Fruit fly (Drosophila melanogaster): Measurements from ENCODE around the gene CG1737.
A peak's percentile ranks its signal among the peaks of the same experiment; 100 is the strongest.

The CG1737 gene

dm6 chrX:11338047-11338747 is 12.2 kb upstream of the CG1737 start (continued):
- TF ChIP-seq CG6654 (GFP tag; optimal IDR thresholded peaks at IDR 0.05): peak; percentile 48
- peak; percentile 29 for TF ChIP-seq CG6765 (GFP tag; optimal IDR thresholded peaks at IDR 0.05)
- no peak; the same call in none of the 3 replicates for TF ChIP-seq CG17361 (GFP tag; IDR thresholded peaks at IDR 0.05)
- peak; percentile 29 for TF ChIP-seq Atf-2 (GFP tag; optimal IDR thresholded peaks at IDR 0.05)
- TF ChIP-seq CG11093 (GFP tag; IDR thresholded peaks at IDR 0.05): peak; percentile 12; the same call in 1 of the 3 replicates
- no peak for TF ChIP-seq Doc2 (GFP tag; IDR thresholded peaks at IDR 0.05)
- no peak for TF ChIP-seq ash1 (GFP tag; optimal IDR thresholded peaks at IDR 0.05)
- TF ChIP-seq CG17568 (GFP tag; optimal IDR thresholded peaks at IDR 0.05): no peak
- TF ChIP-seq Xbp1 (GFP tag; optimal IDR thresholded peaks at IDR 0.05): peak; percentile 73
- peak; percentile 18 for TF ChIP-seq trem (tag; optimal IDR thresholded peaks at IDR 0.05)
- no peak for TF ChIP-seq jigr1 (GFP tag; IDR thresholded peaks at IDR 0.05)
- no peak for TF ChIP-seq gcm (GFP tag; optimal IDR thresholded peaks at IDR 0.05)
- no peak for TF ChIP-seq CG16813 (GFP tag; IDR thresholded peaks at IDR 0.05; ENCODE audit: partially characterized antibody)
- TF ChIP-seq Max (GFP tag; optimal IDR thresholded peaks at IDR 0.05): peak; percentile 66
- peak; percentile 34; the same call in 1 of the 2 replicates for TF ChIP-seq danr (GFP tag; IDR thresholded peaks at IDR 0.05)
- TF ChIP-seq CG7745 (tag; optimal IDR thresholded peaks at IDR 0.05): no peak
- TF ChIP-seq Dp (GFP tag; optimal IDR thresholded peaks at IDR 0.05): no peak
- TF ChIP-seq fd96Cb (tag; optimal IDR thresholded peaks at IDR 0.05): peak; percentile 76
- TF ChIP-seq Myb (GFP tag; optimal IDR thresholded peaks at IDR 0.05): peak; percentile 39
- peak; percentile 61 for TF ChIP-seq CG17359 (tag; optimal IDR thresholded peaks at IDR 0.05)
- 0 out of 4 replicates have a peak, but pooled peaks have one; percentile 6 for TF ChIP-seq Gug (GFP tag; IDR thresholded peaks at IDR 0.05)
- no peak for TF ChIP-seq twi (tag; optimal IDR thresholded peaks at IDR 0.05)
- no peak; the same call in 2 of the 3 replicates for TF ChIP-seq Mrtf (GFP tag; IDR thresholded peaks at IDR 0.05)
- peak; percentile 79 for TF ChIP-seq CG9727 (GFP tag; optimal IDR thresholded peaks at IDR 0.05)
- TF ChIP-seq CG32767 (GFP tag; IDR thresholded peaks at IDR 0.05): no peak; the same call in 1 of the 2 replicates
- TF ChIP-seq CG12155 (GFP tag; optimal IDR thresholded peaks at IDR 0.05): peak; percentile 12
- TF ChIP-seq Optix (GFP tag; IDR thresholded peaks at IDR 0.05): no peak
- peak; percentile 65 for TF ChIP-seq CG13624 (GFP tag; optimal IDR thresholded peaks at IDR 0.05)
- TF ChIP-seq CG10274 (GFP tag; optimal IDR thresholded peaks at IDR 0.05): peak; percentile 15
- TF ChIP-seq CG17829 (tag; optimal IDR thresholded peaks at IDR 0.05): peak; percentile 64
- peak; percentile 45 for TF ChIP-seq HmgZ (tag; optimal IDR thresholded peaks at IDR 0.05)
- peak; percentile 89 for TF ChIP-seq onecut (GFP tag; IDR thresholded peaks at IDR 0.05)
- TF ChIP-seq unpg (GFP tag; optimal IDR thresholded peaks at IDR 0.05): no peak
- no peak for TF ChIP-seq ase (GFP tag; IDR thresholded peaks at IDR 0.05)
- TF ChIP-seq gfzf (GFP tag; optimal IDR thresholded peaks at IDR 0.05): no peak
- peak; percentile 66; the same call in 1 of the 3 replicates for TF ChIP-seq so (GFP tag; IDR thresholded peaks at IDR 0.05)
- TF ChIP-seq CG9817 (tag; optimal IDR thresholded peaks at IDR 0.05): peak; percentile 57
- no peak for TF ChIP-seq CG1529 (GFP tag; optimal IDR thresholded peaks at IDR 0.05)
- TF ChIP-seq esg (GFP tag; conservative IDR thresholded peaks at IDR 0.05): peak; percentile 63
- TF ChIP-seq Bdp1 (GFP tag; optimal IDR thresholded peaks at IDR 0.05): peak; percentile 44
- TF ChIP-seq dpn (GFP tag; optimal IDR thresholded peaks at IDR 0.05): peak; percentile 75
- no peak for TF ChIP-seq bowl (GFP tag; IDR thresholded peaks at IDR 0.05)
- peak; percentile 47; the same call in 1 of the 2 replicates for TF ChIP-seq Ada2b (GFP tag; IDR thresholded peaks at IDR 0.05)
- TF ChIP-seq nerfin-2 (GFP tag; IDR thresholded peaks at IDR 0.05; ENCODE audit: partially characterized antibody): no peak
- no peak for TF ChIP-seq CG7987 (GFP tag; optimal IDR thresholded peaks at IDR 0.05)
- peak; percentile 52 for TF ChIP-seq Side (GFP tag; optimal IDR thresholded peaks at IDR 0.05)
- no peak for TF ChIP-seq toy (GFP tag; IDR thresholded peaks at IDR 0.05)
- peak; percentile 26 for TF ChIP-seq CG18764 (GFP tag; optimal IDR thresholded peaks at IDR 0.05)
- TF ChIP-seq Asciz (GFP tag; optimal IDR thresholded peaks at IDR 0.05): no peak
- TF ChIP-seq YL-1 (GFP tag; optimal IDR thresholded peaks at IDR 0.05): no peak
